Fruit fly (Drosophila melanogaster): Measurements from ENCODE around the gene CG4887.

The CG4887 gene

DNA sequence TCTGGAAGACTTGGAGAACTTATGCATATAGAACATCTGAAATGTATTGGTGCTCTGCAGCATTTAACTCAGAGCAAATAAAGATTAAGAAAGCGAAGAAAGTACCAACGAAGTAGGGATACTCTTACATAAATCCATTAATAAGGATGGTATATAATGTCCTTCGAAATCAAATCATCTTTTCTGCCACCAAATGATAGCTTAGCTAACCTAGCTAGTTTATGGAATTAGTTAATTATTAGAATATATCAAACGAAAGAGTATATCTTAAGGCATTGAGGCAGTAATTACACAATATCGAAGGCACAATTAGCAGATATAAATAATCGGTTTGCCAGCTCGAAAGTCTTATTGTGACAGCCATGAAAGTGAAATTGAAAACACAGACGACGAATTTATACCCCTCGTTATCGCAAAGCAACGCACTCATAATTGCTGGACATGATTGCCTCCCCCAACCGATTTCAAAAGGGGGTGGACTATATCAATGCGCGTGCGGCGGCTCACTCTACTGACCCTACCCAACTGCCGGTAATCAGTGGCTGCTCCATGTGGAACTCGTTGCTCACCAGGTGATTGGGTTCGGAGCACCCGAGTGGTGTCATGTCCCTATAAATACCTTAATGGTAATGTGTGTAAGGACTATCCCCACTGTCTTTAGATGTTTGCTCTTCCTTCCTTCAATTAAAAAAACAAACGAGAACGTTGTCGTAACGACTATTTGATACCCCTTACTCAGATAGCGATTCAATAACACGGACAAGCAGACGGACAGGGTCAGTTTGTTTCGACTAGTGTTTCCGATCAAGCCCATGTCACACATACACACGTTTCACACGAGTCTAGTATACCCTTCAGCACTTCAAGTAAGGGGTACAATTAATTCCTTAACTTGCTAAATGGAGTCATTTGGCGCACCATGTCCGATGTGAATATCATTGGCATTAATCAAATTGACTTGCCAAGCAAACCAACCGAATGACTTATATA is 28.1 kb upstream of the CG4887 start (continued):
- TF ChIP-seq Xbp1 (GFP tag; optimal IDR thresholded peaks at IDR 0.05) (peak; percentile 56), ssp (GFP tag; IDR thresholded peaks at IDR 0.05) (no peak), NFAT (GFP tag; IDR thresholded peaks at IDR 0.05) (no peak), Oli (tag; optimal IDR thresholded peaks at IDR 0.05) (peak; percentile 68), gt (GFP tag; IDR thresholded peaks at IDR 0.05) (0 out of 2 replicates have a peak, but pooled peaks have one; percentile 9), Myb (GFP tag; optimal IDR thresholded peaks at IDR 0.05) (peak; percentile 5), croc (GFP tag; conservative IDR thresholded peaks at IDR 0.05) (peak; percentile 21; the same call in 2 of the 3 replicates), stc (GFP tag; IDR thresholded peaks at IDR 0.05) (peak; percentile 23; the same call in 1 of the 2 replicates), CG14667 (GFP tag; IDR thresholded peaks at IDR 0.05) (no peak), CG7987 (GFP tag; optimal IDR thresholded peaks at IDR 0.05) (no peak), pfk (GFP tag; optimal IDR thresholded peaks at IDR 0.05) (no peak), bigmax (GFP tag; optimal IDR thresholded peaks at IDR 0.05) (no peak), CG18764 (GFP tag; optimal IDR thresholded peaks at IDR 0.05) (no peak), ash1 (GFP tag; optimal IDR thresholded peaks at IDR 0.05) (no peak), CG8388 (GFP tag; optimal IDR thresholded peaks at IDR 0.05) (peak; percentile 58), tna (GFP tag; IDR thresholded peaks at IDR 0.05; ENCODE audit: partially characterized antibody) (no peak), chm (GFP tag; IDR thresholded peaks at IDR 0.05) (no peak), CG4854 (GFP tag; optimal IDR thresholded peaks at IDR 0.05) (peak; percentile 24), Atf6 (GFP tag; IDR thresholded peaks at IDR 0.05) (0 out of 2 replicates have a peak, but pooled peaks have one; percentile 30), tll (GFP tag; optimal IDR thresholded peaks at IDR 0.05) (no peak), insv (GFP tag; optimal IDR thresholded peaks at IDR 0.05) (no peak), inv (GFP tag; IDR thresholded peaks at IDR 0.05; ENCODE audit: partially characterized antibody) (no peak), CG17361 (GFP tag; IDR thresholded peaks at IDR 0.05) (peak; percentile 51; the same call in 2 of the 3 replicates), vfl (GFP tag; optimal IDR thresholded peaks at IDR 0.05) (no peak), CG4404 (GFP tag; IDR thresholded peaks at IDR 0.05) (0 out of 2 replicates have a peak, but pooled peaks have one; percentile 27), E2f1 (GFP tag; IDR thresholded peaks at IDR 0.05) (no peak; the same call in 1 of the 2 replicates), CG10267 (tag; optimal IDR thresholded peaks at IDR 0.05) (peak; percentile 32), mam (GFP tag; optimal IDR thresholded peaks at IDR 0.05) (peak; percentile 52), CG4730 (GFP tag; IDR thresholded peaks at IDR 0.05) (0 out of 2 replicates have a peak, but pooled peaks have one; percentile 10), bbx (GFP tag; IDR thresholded peaks at IDR 0.05; ENCODE audit: partially characterized antibody) (no peak), CG13624 (GFP tag; optimal IDR thresholded peaks at IDR 0.05) (peak; percentile 35), Trl (optimal IDR thresholded peaks at IDR 0.05) (no peak), Trl (GFP tag; optimal IDR thresholded peaks at IDR 0.05) (no peak), disco-r (GFP tag; optimal IDR thresholded peaks at IDR 0.05) (no peak), slp2 (GFP tag; optimal IDR thresholded peaks at IDR 0.05) (no peak), Atf3 (GFP tag; optimal IDR thresholded peaks at IDR 0.05) (no peak), CG10274 (GFP tag; optimal IDR thresholded peaks at IDR 0.05) (peak; percentile 28), maf-S (GFP tag; optimal IDR thresholded peaks at IDR 0.05) (peak; percentile 7), cwo (GFP tag; optimal IDR thresholded peaks at IDR 0.05) (peak; percentile 53), tgo (GFP tag; IDR thresholded peaks at IDR 0.05) (peak; percentile 49; the same call in 2 of the 3 replicates), tio (GFP tag; optimal IDR thresholded peaks at IDR 0.05) (no peak), fd96Cb (tag; optimal IDR thresholded peaks at IDR 0.05) (peak; percentile 46), CG9609 (GFP tag; optimal IDR thresholded peaks at IDR 0.05) (peak; percentile 37), chif (GFP tag; optimal IDR thresholded peaks at IDR 0.05) (peak; percentile 30 to 40), Lim3 (GFP tag; IDR thresholded peaks at IDR 0.05) (no peak), peb (GFP tag; IDR thresholded peaks at IDR 0.05) (no peak), onecut (GFP tag; IDR thresholded peaks at IDR 0.05) (no peak), wor (GFP tag; IDR thresholded peaks at IDR 0.05) (no peak), Sin3A (optimal IDR thresholded peaks at IDR 0.05) (no peak)
